Fruit fly (Drosophila melanogaster): Measurements from ENCODE around the gene Cp19.
A peak's percentile ranks its signal among the peaks of the same experiment; 100 is the strongest.

The Cp19 gene

DNA sequence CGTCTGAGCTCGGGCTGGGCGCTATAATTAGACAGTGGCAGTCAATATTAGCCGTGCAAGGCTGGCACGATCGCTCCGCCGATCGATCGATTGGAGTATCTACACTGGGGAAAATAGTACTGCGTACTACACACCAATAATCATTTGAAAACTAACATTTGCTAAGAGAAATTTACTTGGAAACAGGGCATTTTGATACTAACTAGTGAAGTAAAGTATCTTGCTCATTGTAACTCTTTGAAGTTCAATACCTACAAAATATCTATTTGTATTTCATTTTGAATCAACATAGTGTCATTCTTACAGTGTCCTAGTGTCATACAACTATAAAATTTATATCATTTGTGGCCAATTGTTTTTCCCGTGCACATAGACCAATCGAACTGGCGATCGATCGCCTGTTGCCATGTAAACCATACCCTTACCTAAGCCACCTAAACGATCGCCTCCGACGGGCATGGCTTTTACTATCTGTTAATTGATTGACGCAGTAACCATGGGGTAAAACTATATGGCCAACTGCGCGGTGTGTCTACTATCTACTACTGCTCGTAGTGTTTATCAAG, 28.9 kb upstream of the Cp19 start (continued):
- TF ChIP-seq zf30C (GFP tag; optimal IDR thresholded peaks at IDR 0.05): peak; percentile 77
- peak; percentile 84 for TF ChIP-seq CG17361 (GFP tag; IDR thresholded peaks at IDR 0.05)
- TF ChIP-seq trh (GFP tag; optimal IDR thresholded peaks at IDR 0.05): peak; percentile 7
- TF ChIP-seq oc (tag; optimal IDR thresholded peaks at IDR 0.05): no peak
- peak; percentile 70 for TF ChIP-seq zfh2 (GFP tag; optimal IDR thresholded peaks at IDR 0.05)
- TF ChIP-seq dimm (GFP tag; IDR thresholded peaks at IDR 0.05): peak; percentile 37; the same call in 1 of the 2 replicates
- peak; percentile 63 for TF ChIP-seq Ravus (GFP tag; IDR thresholded peaks at IDR 0.05)
- peak; percentile 87 for TF ChIP-seq dysf (GFP tag; IDR thresholded peaks at IDR 0.05)
- no peak for TF ChIP-seq tna (GFP tag; IDR thresholded peaks at IDR 0.05; ENCODE audit: partially characterized antibody)
- peak; percentile 88 for TF ChIP-seq CG12769 (tag; optimal IDR thresholded peaks at IDR 0.05)
- TF ChIP-seq org-1 (GFP tag; optimal IDR thresholded peaks at IDR 0.05): peak; percentile 80
- no peak for TF ChIP-seq Sry-β (GFP tag; optimal IDR thresholded peaks at IDR 0.05)
- TF ChIP-seq tap (tag; optimal IDR thresholded peaks at IDR 0.05): peak; percentile 64
- TF ChIP-seq emc (GFP tag; optimal IDR thresholded peaks at IDR 0.05): peak; percentile 66
- TF ChIP-seq sima (GFP tag; optimal IDR thresholded peaks at IDR 0.05): no peak
- peak; percentile 12 for TF ChIP-seq Spps (tag; optimal IDR thresholded peaks at IDR 0.05)
- peak; percentile 59 for TF ChIP-seq CG9876 (GFP tag; optimal IDR thresholded peaks at IDR 0.05)
- no peak for TF ChIP-seq hth (optimal IDR thresholded peaks at IDR 0.05)
- TF ChIP-seq Abd-B (GFP tag; optimal IDR thresholded peaks at IDR 0.05): peak; percentile 77
- peak; percentile 82 for TF ChIP-seq CG3847 (GFP tag; IDR thresholded peaks at IDR 0.05)
- TF ChIP-seq Asciz (GFP tag; optimal IDR thresholded peaks at IDR 0.05): peak; percentile 65
- no peak for TF ChIP-seq bbx (GFP tag; IDR thresholded peaks at IDR 0.05; ENCODE audit: partially characterized antibody)
- peak; percentile 82 for TF ChIP-seq Hr3 (GFP tag; optimal IDR thresholded peaks at IDR 0.05)
- peak; percentile 69 for TF ChIP-seq CG10654 (GFP tag; optimal IDR thresholded peaks at IDR 0.05)
- peak; percentile 90 for TF ChIP-seq CG7839 (tag; optimal IDR thresholded peaks at IDR 0.05)
- peak; percentile 73 for TF ChIP-seq CG9215 (GFP tag; IDR thresholded peaks at IDR 0.05)
- TF ChIP-seq CG2875 (GFP tag; optimal IDR thresholded peaks at IDR 0.05): peak; percentile 61
- no peak for TF ChIP-seq aop (GFP tag; IDR thresholded peaks at IDR 0.05)
- TF ChIP-seq klu (GFP tag; IDR thresholded peaks at IDR 0.05): no peak; the same call in none of the 2 replicates
- TF ChIP-seq so (GFP tag; IDR thresholded peaks at IDR 0.05): peak; percentile 33; the same call in 1 of the 3 replicates
- TF ChIP-seq CG4730 (GFP tag; IDR thresholded peaks at IDR 0.05): peak; percentile 37; the same call in 1 of the 2 replicates
- TF ChIP-seq CG12659 (GFP tag; optimal IDR thresholded peaks at IDR 0.05): peak; percentile 89
- TF ChIP-seq Eip74EF (GFP tag; optimal IDR thresholded peaks at IDR 0.05): peak in 1 of 2 experiments; percentile 62
- peak; percentile 74 for TF ChIP-seq CG16863 (GFP tag; optimal IDR thresholded peaks at IDR 0.05)
- TF ChIP-seq Hmx (GFP tag; optimal IDR thresholded peaks at IDR 0.05): peak; percentile 75
- peak; percentile 69; the same call in 2 of the 3 replicates for TF ChIP-seq Dbx (GFP tag; IDR thresholded peaks at IDR 0.05)
- TF ChIP-seq CG3995 (GFP tag; optimal IDR thresholded peaks at IDR 0.05): peak; percentile 9
- TF ChIP-seq jumu (GFP tag; optimal IDR thresholded peaks at IDR 0.05): peak; percentile 74
- TF ChIP-seq CG4707 (GFP tag; optimal IDR thresholded peaks at IDR 0.05): no peak
- TF ChIP-seq CG1024 (GFP tag; IDR thresholded peaks at IDR 0.05): 0 out of 2 replicates have a peak, but pooled peaks have one; percentile 12
- TF ChIP-seq CG14014 (GFP tag; IDR thresholded peaks at IDR 0.05): peak; percentile 67
- no peak for TF ChIP-seq BEAF-32 (GFP tag; optimal IDR thresholded peaks at IDR 0.05)
- TF ChIP-seq NFAT (GFP tag; IDR thresholded peaks at IDR 0.05): no peak
- TF ChIP-seq Hsf (GFP tag; optimal IDR thresholded peaks at IDR 0.05): peak; percentile 86
- peak; percentile 63 for TF ChIP-seq tio (GFP tag; optimal IDR thresholded peaks at IDR 0.05)
- peak; percentile 84 for TF ChIP-seq lab (GFP tag; optimal IDR thresholded peaks at IDR 0.05)
- TF ChIP-seq Dfd (GFP tag; optimal IDR thresholded peaks at IDR 0.05): no peak
- TF ChIP-seq grn (GFP tag; optimal IDR thresholded peaks at IDR 0.05): peak; percentile 99
- peak; percentile 74 for TF ChIP-seq Hand (GFP tag; optimal IDR thresholded peaks at IDR 0.05)
- TF ChIP-seq danr (GFP tag; IDR thresholded peaks at IDR 0.05): peak; percentile 61
